Fruit fly (Drosophila melanogaster): ENCODE results near the gene CG31678.

The CG31678 gene

DNA sequence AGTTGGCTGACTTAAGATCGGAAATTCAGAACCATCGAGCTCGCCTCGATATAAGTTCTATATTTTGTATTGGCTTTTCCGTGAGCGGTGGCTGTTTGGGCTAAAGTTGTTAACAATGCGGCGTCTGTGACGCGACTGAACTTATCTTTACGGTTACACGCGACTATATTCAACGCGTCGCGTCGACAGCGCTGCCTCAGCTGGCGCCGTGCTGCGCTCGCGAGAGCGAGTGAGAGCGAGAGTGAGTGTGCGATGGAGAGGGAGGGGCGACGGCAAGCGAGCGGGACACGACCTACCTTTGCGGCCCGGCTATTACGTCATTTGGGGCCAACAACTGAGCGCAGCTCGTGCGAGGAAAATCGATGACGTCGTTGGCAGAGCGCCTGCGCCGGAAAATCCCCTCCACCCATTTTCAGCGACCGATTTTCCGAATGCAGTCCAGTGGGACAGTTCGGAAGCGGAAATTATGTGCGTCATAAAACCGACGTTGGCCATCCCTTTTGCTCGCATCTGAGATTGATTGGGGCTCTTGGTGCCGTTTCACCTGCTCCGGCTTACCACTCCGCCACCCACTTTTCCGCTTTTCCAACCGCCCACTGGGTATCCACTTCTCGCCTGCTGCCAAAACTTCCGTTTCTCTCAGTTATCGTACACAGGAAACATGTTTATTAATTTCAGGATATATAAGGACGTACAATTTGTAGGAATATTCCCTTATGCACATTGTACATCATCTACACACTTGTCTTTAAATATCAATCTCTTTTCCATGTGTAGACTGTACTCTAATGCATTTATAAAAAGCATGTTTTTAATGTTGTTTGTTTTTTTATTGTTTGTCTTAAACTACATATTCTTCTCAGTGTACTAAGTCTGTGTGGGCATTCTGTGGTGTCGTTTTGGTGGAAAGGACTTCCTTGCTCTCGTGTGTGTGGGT lies 39.0 kb upstream of the CG31678 start, which contains the start of gene Hr38 (continued):
- no peak; the same call in 2 of the 3 replicates for TF ChIP-seq HLH4C (GFP tag; IDR thresholded peaks at IDR 0.05; ENCODE audit: partially characterized antibody)
- peak; percentile 41 for TF ChIP-seq HLH3B (GFP tag; IDR thresholded peaks at IDR 0.05)
- TF ChIP-seq CG12219 (GFP tag; optimal IDR thresholded peaks at IDR 0.05) = peak; percentile 37
- peak; percentile 36 for TF ChIP-seq CG13624 (GFP tag; optimal IDR thresholded peaks at IDR 0.05)
- peak; percentile 50 for TF ChIP-seq CG6683 (GFP tag; optimal IDR thresholded peaks at IDR 0.05)
- no peak for TF ChIP-seq Usf (GFP tag; optimal IDR thresholded peaks at IDR 0.05)
- TF ChIP-seq Hr39 (optimal IDR thresholded peaks at IDR 0.05) = no peak
- TF ChIP-seq corto (GFP tag; optimal IDR thresholded peaks at IDR 0.05) = no peak
- no peak for TF ChIP-seq Sry-β (GFP tag; optimal IDR thresholded peaks at IDR 0.05)
- peak; percentile 7 for TF ChIP-seq CG9437 (GFP tag; optimal IDR thresholded peaks at IDR 0.05)
- TF ChIP-seq CG12071 (GFP tag; optimal IDR thresholded peaks at IDR 0.05) = peak; percentile 54
- TF ChIP-seq CG12299 (tag; optimal IDR thresholded peaks at IDR 0.05) = no peak
- TF ChIP-seq Atf6 (GFP tag; IDR thresholded peaks at IDR 0.05) = peak; percentile 59
- peak; percentile 92 for TF ChIP-seq CG18599 (GFP tag; optimal IDR thresholded peaks at IDR 0.05)
- no peak for TF ChIP-seq disco-r (GFP tag; optimal IDR thresholded peaks at IDR 0.05)
- TF ChIP-seq scrt (GFP tag; optimal IDR thresholded peaks at IDR 0.05) = peak; percentile 69
- TF ChIP-seq ssp (GFP tag; IDR thresholded peaks at IDR 0.05) = no peak
- no peak for TF ChIP-seq CG14441 (GFP tag; IDR thresholded peaks at IDR 0.05)
- TF ChIP-seq CG15269 (tag; optimal IDR thresholded peaks at IDR 0.05) = peak; percentile 65
- peak; percentile 13 for TF ChIP-seq D19A (tag; optimal IDR thresholded peaks at IDR 0.05)
- peak; percentile 23; the same call in 1 of the 2 replicates for TF ChIP-seq Xrp1 (GFP tag; IDR thresholded peaks at IDR 0.05)
- peak; percentile 78 for TF ChIP-seq Hmr (GFP tag; optimal IDR thresholded peaks at IDR 0.05)
- TF ChIP-seq CG11504 (tag; optimal IDR thresholded peaks at IDR 0.05) = peak; percentile 68
- no peak for TF ChIP-seq E2f1 (GFP tag; IDR thresholded peaks at IDR 0.05)
- TF ChIP-seq Sry-δ (GFP tag; optimal IDR thresholded peaks at IDR 0.05) = no peak
- no peak for TF ChIP-seq sens-2 (GFP tag; IDR thresholded peaks at IDR 0.05)
- TF ChIP-seq jing (GFP tag; optimal IDR thresholded peaks at IDR 0.05) = peak; percentile 18
- TF ChIP-seq CG10274 (GFP tag; optimal IDR thresholded peaks at IDR 0.05) = no peak
- peak; percentile 88 for TF ChIP-seq BtbVII (GFP tag; optimal IDR thresholded peaks at IDR 0.05)
- no peak for TF ChIP-seq danr (GFP tag; IDR thresholded peaks at IDR 0.05)
- TF ChIP-seq CG18262 (tag; optimal IDR thresholded peaks at IDR 0.05) = no peak
- TF ChIP-seq chinmo (GFP tag; IDR thresholded peaks at IDR 0.05; ENCODE audit: partially characterized antibody) = peak; percentile 97
- TF ChIP-seq CG1024 (GFP tag; IDR thresholded peaks at IDR 0.05) = no peak
- no peak for TF ChIP-seq so (GFP tag; IDR thresholded peaks at IDR 0.05)
- TF ChIP-seq CG17361 (GFP tag; IDR thresholded peaks at IDR 0.05) = no peak
- TF ChIP-seq Nf-YA (GFP tag; IDR thresholded peaks at IDR 0.05) = no peak
- TF ChIP-seq CG16779 (GFP tag; IDR thresholded peaks at IDR 0.05) = no peak
- TF ChIP-seq nerfin-1 (tag; optimal IDR thresholded peaks at IDR 0.05) = no peak
- TF ChIP-seq CG7745 (tag; optimal IDR thresholded peaks at IDR 0.05) = no peak
- TF ChIP-seq Dp (GFP tag; optimal IDR thresholded peaks at IDR 0.05) = no peak
- TF ChIP-seq exex (tag; optimal IDR thresholded peaks at IDR 0.05) = peak; percentile 45
- no peak for TF ChIP-seq chn (GFP tag; optimal IDR thresholded peaks at IDR 0.05)
- TF ChIP-seq slp2 (GFP tag; optimal IDR thresholded peaks at IDR 0.05) = no peak
- peak; percentile 31 for TF ChIP-seq CG6854 (GFP tag; optimal IDR thresholded peaks at IDR 0.05)
- no peak for TF ChIP-seq Vsx1 (GFP tag; optimal IDR thresholded peaks at IDR 0.05)
- TF ChIP-seq sens (GFP tag) = no peak
- TF ChIP-seq CG13424 (tag; optimal IDR thresholded peaks at IDR 0.05) = peak; percentile 51
- TF ChIP-seq ab (GFP tag; optimal IDR thresholded peaks at IDR 0.05) = no peak
- TF ChIP-seq Dek (tag; optimal IDR thresholded peaks at IDR 0.05) = peak; percentile 35

Data from whole organism, embryonic.